Fruit fly (Drosophila melanogaster) whole organism, prepupa: ENCODE data around the gene CG43391.

ENCODE experiments used
- Blimp-1 ChIP-seq: fragments of 200-800 bp; sonication (Bioruptor generic); optimal IDR thresholded peaks from 3 replicates; lab custom pipeline; 2017; ENCODE audit warnings: missing biosample characterization, missing genetic modification characterization, mild to moderate bottlenecking, moderate library complexity, missing genetic modification reagents
- CG10669 ChIP-seq: fragments of 200-800 bp; sonication (Bioruptor generic); optimal IDR thresholded peaks from 3 replicates; lab custom pipeline; 2018; ENCODE audit warnings: missing biosample characterization, mild to moderate bottlenecking, missing genetic modification characterization, moderate library complexity
- CG11294 ChIP-seq: fragments of 200-800 bp; sonication (Bioruptor generic); IDR thresholded peaks from 2 replicates; pipeline ENCODE4 v1.3.6; 2022; ENCODE audit warnings: missing biosample characterization, missing genetic modification characterization
- CG11762 ChIP-seq: fragments of 200-800 bp; sonication (Bioruptor generic); optimal IDR thresholded peaks from 3 replicates; lab custom pipeline; 2016; ENCODE audit warnings: missing biosample characterization, missing genetic modification characterization; ENCODE audit not compliant: insufficient read depth
- CG15336 ChIP-seq: fragments of 200-800 bp; sonication (Bioruptor generic); IDR thresholded peaks from 2 replicates; pipeline ENCODE4 v1.3.6; 2022; ENCODE audit warnings: missing biosample characterization, missing genetic modification characterization
- CG1621 ChIP-seq: fragments of 200-800 bp; sonication (Bioruptor generic); optimal IDR thresholded peaks from 3 replicates; lab custom pipeline; 2018; ENCODE audit warnings: missing biosample characterization, mild to moderate bottlenecking, missing genetic modification characterization
- CG3032 ChIP-seq: fragments of 200-800 bp; optimal IDR thresholded peaks from 2 replicates; lab custom pipeline; 2019; ENCODE audit warnings: missing biosample characterization, mild to moderate bottlenecking, missing genetic modification characterization, moderate library complexity
- CG31627 ChIP-seq: fragments of 200-800 bp; sonication (Bioruptor generic); optimal IDR thresholded peaks from 3 replicates; lab custom pipeline; 2016; ENCODE audit warnings: missing biosample characterization, missing genetic modification characterization
- CG32006 ChIP-seq: fragments of 200-800 bp; sonication (Bioruptor generic); optimal IDR thresholded peaks from 3 replicates; lab custom pipeline; 2017; ENCODE audit warnings: missing biosample characterization, mild to moderate bottlenecking, missing genetic modification characterization
- CG6163 ChIP-seq: fragments of 200-800 bp; sonication (Bioruptor generic); IDR thresholded peaks from 3 replicates; pipeline ENCODE4 v1.3.6; 2022; ENCODE audit warnings: missing biosample characterization, missing genetic modification characterization
- CG6276 ChIP-seq: fragments of 200-800 bp; sonication (Bioruptor generic); optimal IDR thresholded peaks from 2 replicates; lab custom pipeline; 2017; ENCODE audit warnings: missing biosample characterization, mild to moderate bottlenecking, missing genetic modification characterization
- CG6808 ChIP-seq: fragments of 200-800 bp; sonication (Bioruptor generic); optimal IDR thresholded peaks from 3 replicates; lab custom pipeline; 2017; ENCODE audit warnings: missing biosample characterization, missing genetic modification characterization, mild to moderate bottlenecking, moderate library complexity, missing genetic modification reagents
- CG6854 ChIP-seq: fragments of 200-800 bp; sonication (Bioruptor generic); optimal IDR thresholded peaks from 2 replicates; lab custom pipeline; 2017; ENCODE audit warnings: missing biosample characterization, mild to moderate bottlenecking, missing genetic modification characterization
- CG7368 ChIP-seq: fragments of 200-800 bp; sonication (Bioruptor generic); optimal IDR thresholded peaks from 3 replicates; lab custom pipeline; 2016; ENCODE audit warnings: missing biosample characterization, missing genetic modification characterization
- CG8119 ChIP-seq: fragments of 200-800 bp; sonication (Bioruptor generic); IDR thresholded peaks from 3 replicates; pipeline ENCODE4 v1.3.6; 2022; ENCODE audit warnings: missing biosample characterization, missing genetic modification characterization
- CG8632 ChIP-seq: fragments of 200-800 bp; sonication (Bioruptor generic); optimal IDR thresholded peaks from 3 replicates; lab custom pipeline; 2016; ENCODE audit warnings: missing biosample characterization, missing genetic modification characterization
- Eip75B ChIP-seq: fragments of 200-800 bp; sonication (Bioruptor generic); optimal IDR thresholded peaks from 3 replicates; lab custom pipeline; 2016; ENCODE audit warnings: missing biosample characterization, missing genetic modification characterization
- Eip78C ChIP-seq: fragments of 200-800 bp; sonication (Bioruptor generic); peaks from one replicate; lab custom pipeline; 2016; ENCODE audit warnings: missing biosample characterization, missing genetic modification characterization
- Eip93F ChIP-seq: fragments of 200-800 bp; sonication (Bioruptor generic); optimal IDR thresholded peaks from 2 replicates; lab custom pipeline; 2016; ENCODE audit warnings: missing biosample characterization, mild to moderate bottlenecking, missing genetic modification characterization
- Ets21C ChIP-seq: fragments of 200-800 bp; sonication (Bioruptor generic); optimal IDR thresholded peaks from 3 replicates; lab custom pipeline; 2016; ENCODE audit warnings: missing biosample characterization, missing genetic modification characterization
- Ets96B ChIP-seq: fragments of 200-800 bp; optimal IDR thresholded peaks from 2 replicates; lab custom pipeline; 2019; ENCODE audit warnings: missing biosample characterization, mild to moderate bottlenecking, missing genetic modification characterization, moderate library complexity
- Gug ChIP-seq: fragments of 200-800 bp; sonication (Bioruptor generic); IDR thresholded peaks from 2 replicates; pipeline ENCODE4 v1.3.6; 2022; ENCODE audit warnings: missing biosample characterization, missing genetic modification characterization
- Hr39 ChIP-seq: fragments of 200-800 bp; sonication (Bioruptor generic); optimal IDR thresholded peaks from 2 replicates; lab custom pipeline; 2016; ENCODE audit warnings: missing biosample characterization, missing genetic modification characterization
- Hr4 ChIP-seq: fragments of 200-800 bp; sonication (Bioruptor generic); optimal IDR thresholded peaks from 3 replicates; lab custom pipeline; 2016; ENCODE audit warnings: missing biosample characterization, missing genetic modification characterization
- Sox102F ChIP-seq: fragments of 200-800 bp; sonication (Bioruptor generic); optimal IDR thresholded peaks from 2 replicates; lab custom pipeline; 2016; ENCODE audit warnings: missing biosample characterization, mild to moderate bottlenecking, missing genetic modification characterization
- Sox14 ChIP-seq: fragments of 200-800 bp; sonication (Bioruptor generic); optimal IDR thresholded peaks from 3 replicates; lab custom pipeline; 2016; ENCODE audit warnings: missing biosample characterization, missing genetic modification characterization
- achi ChIP-seq: fragments of 200-800 bp; sonication (Bioruptor generic); optimal IDR thresholded peaks from 3 replicates; lab custom pipeline; 2016; ENCODE audit warnings: missing biosample characterization, missing genetic modification characterization
- acj6 ChIP-seq: fragments of 200-800 bp; sonication (Bioruptor generic); optimal IDR thresholded peaks from 3 replicates; lab custom pipeline; 2016; ENCODE audit warnings: missing biosample characterization, missing genetic modification characterization
- fd59A ChIP-seq: fragments of 200-800 bp; sonication (Bioruptor generic); optimal IDR thresholded peaks from 2 replicates; lab custom pipeline; 2017; ENCODE audit warnings: missing biosample characterization, mild to moderate bottlenecking, missing genetic modification characterization, missing genetic modification reagents
- fd85E ChIP-seq: fragments of 200-800 bp; sonication (Bioruptor generic); optimal IDR thresholded peaks from 3 replicates; lab custom pipeline; 2016; ENCODE audit warnings: missing biosample characterization, missing genetic modification characterization
- fkh ChIP-seq: fragments of 200-800 bp; sonication (Bioruptor generic); optimal IDR thresholded peaks from 3 replicates; lab custom pipeline; 2017; ENCODE audit warnings: missing biosample characterization, mild to moderate bottlenecking, missing genetic modification characterization, moderate library complexity
- pdm3 ChIP-seq: fragments of 200-800 bp; sonication (Bioruptor generic); optimal IDR thresholded peaks from 3 replicates; lab custom pipeline; 2016; ENCODE audit warnings: missing biosample characterization, missing genetic modification characterization
- spab ChIP-seq: fragments of 200-800 bp; sonication (Bioruptor generic); optimal IDR thresholded peaks from 2 replicates; lab custom pipeline; 2017; ENCODE audit warnings: missing biosample characterization, mild to moderate bottlenecking, missing genetic modification characterization, missing genetic modification reagents
- ss ChIP-seq, 2 experiments: fragments of 200-800 bp; sonication (Bioruptor generic); optimal IDR thresholded peaks; 2 replicates in 1 of 2; 3 replicates in 1 of 2; lab custom pipeline; 2017 to 2018; ENCODE audit warnings: mild to moderate bottlenecking in 2 of 2, missing biosample characterization in 2 of 2, missing genetic modification characterization in 2 of 2, moderate library complexity in 1 of 2
- svp ChIP-seq: fragments of 200-800 bp; sonication (Bioruptor generic); peaks from one replicate; lab custom pipeline; 2016; ENCODE audit warnings: missing biosample characterization, missing genetic modification characterization
- topi ChIP-seq: fragments of 200-800 bp; sonication (Bioruptor generic); optimal IDR thresholded peaks from 3 replicates; lab custom pipeline; 2016; ENCODE audit warnings: missing biosample characterization, missing genetic modification characterization
- vri ChIP-seq: fragments of 200-800 bp; sonication (Bioruptor generic); optimal IDR thresholded peaks from 3 replicates; lab custom pipeline; 2016; ENCODE audit warnings: missing biosample characterization, mild to moderate bottlenecking, missing genetic modification characterization

The CG43391 gene

dm6 chr3L:11548009-11548408, 32.8 kb downstream of the CG43391 start:
- TF ChIP-seq fd85E (GFP tag; lab: Kevin White, UChicago), result no peak
- TF ChIP-seq pdm3 (GFP tag; lab: Kevin White, UChicago), result no peak
- no peak for TF ChIP-seq Eip93F (GFP tag; lab: Kevin White, UChicago)
- no peak for TF ChIP-seq CG32006 (GFP tag; lab: Kevin White, UChicago)
- TF ChIP-seq spab (GFP tag; lab: Kevin White, UChicago), result no peak
- no peak for TF ChIP-seq CG10669 (GFP tag; lab: Kevin White, UChicago)
- TF ChIP-seq fkh (GFP tag; lab: Kevin White, UChicago), result no peak
- TF ChIP-seq Ets21C (GFP tag; lab: Kevin White, UChicago), result no peak
- TF ChIP-seq svp (GFP tag; lab: Kevin White, UChicago), result no peak
- no peak for TF ChIP-seq Gug (GFP tag; lab: Robert Waterston, UW)
- no peak for TF ChIP-seq CG31627 (GFP tag; lab: Kevin White, UChicago)
- TF ChIP-seq CG8632, result no peak
- no peak for TF ChIP-seq CG15336 (GFP tag; lab: Robert Waterston, UW)
- no peak for TF ChIP-seq Eip75B
- TF ChIP-seq topi, result no peak
- no peak for TF ChIP-seq CG1621 (tag; lab: Kevin White, UChicago)
- no peak for TF ChIP-seq Sox14 (GFP tag; lab: Kevin White, UChicago)
- no peak for TF ChIP-seq acj6

DNA sequence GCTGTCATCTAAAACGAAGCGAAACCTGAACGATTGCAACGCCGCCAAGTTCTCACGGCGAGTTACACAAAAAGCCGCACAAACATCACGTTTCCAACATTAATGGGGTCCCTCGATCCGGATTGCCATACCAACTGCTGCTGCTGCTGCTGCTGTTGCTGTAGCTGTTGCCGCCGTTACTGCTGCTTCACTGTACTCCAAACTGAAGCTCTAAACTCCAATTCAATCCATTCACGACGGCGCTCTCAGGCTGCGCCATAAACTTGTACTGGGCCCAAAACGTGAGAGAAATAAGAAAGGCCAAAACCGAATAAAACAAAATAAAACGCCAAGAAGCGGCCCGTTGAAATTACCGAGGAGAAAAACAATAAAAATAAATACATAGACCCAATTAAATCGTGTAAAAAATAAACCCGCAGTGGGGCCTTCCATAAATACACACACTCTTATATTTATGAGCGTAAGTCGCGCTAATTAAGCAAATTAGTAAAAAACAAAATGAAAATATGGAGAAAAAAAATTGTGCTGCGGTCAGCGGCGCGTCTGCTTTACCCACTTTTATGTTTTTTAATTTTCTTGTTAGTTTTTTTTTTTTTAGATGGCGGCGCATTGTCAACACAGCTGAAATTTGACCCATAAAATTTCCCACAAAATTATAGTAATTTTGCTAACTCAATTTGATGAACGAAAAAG, 33.4 kb downstream of the CG43391 start:
- TF ChIP-seq CG11762 (no peak), spab (GFP tag; lab: Kevin White, UChicago) (no peak), vri (GFP tag; lab: Kevin White, UChicago) (no peak), CG6163 (no peak), CG7368 (no peak), Blimp-1 (GFP tag; lab: Kevin White, UChicago) (no peak), acj6 (no peak), Eip78C (GFP tag; lab: Kevin White, UChicago) (peak; percentile 25), CG6854 (no peak), fd59A (GFP tag; lab: Kevin White, UChicago) (no peak), Hr39 (GFP tag; lab: Kevin White, UChicago) (no peak), CG6276 (GFP tag; lab: Kevin White, UChicago) (peak; percentile 34)

DNA sequence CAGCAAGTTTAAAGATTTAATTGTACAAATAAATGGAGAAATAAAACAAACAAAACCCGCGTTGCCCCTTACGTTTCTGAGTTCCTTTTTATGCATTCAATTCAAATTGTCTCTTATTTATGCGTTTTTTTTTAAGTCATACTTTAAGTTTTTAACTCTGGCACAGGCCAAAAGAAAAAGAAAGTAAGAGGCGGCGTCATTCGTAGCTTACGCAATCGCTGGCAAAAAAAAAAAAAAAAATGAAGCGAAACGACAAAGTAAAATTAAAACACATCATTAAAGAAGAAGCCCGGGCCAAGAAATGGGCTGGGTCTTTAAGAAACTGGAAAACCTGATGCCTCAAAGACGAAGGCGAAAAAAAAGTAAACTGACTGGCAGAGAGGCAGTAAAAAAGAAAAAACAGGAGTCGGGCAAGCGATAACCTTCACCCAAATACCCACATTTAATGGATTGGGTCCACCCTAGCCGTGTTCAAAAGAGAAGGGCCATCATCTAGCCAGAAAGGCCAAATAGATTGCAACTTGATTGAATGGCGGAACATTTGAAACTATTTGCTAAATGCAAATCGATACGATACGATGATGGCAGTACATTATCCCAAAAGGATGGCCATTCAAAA, 37.0 kb downstream of the CG43391 start:
- peak; percentile 22 for TF ChIP-seq achi
- TF ChIP-seq CG6163, result peak; percentile 10; the same call in 1 of the 3 replicates
- peak; percentile 52 for TF ChIP-seq Eip78C (GFP tag; lab: Kevin White, UChicago)
- peak; percentile 58 for TF ChIP-seq svp (GFP tag; lab: Kevin White, UChicago)
- peak; percentile 68 for TF ChIP-seq Blimp-1 (GFP tag; lab: Kevin White, UChicago)
- TF ChIP-seq spab (GFP tag; lab: Kevin White, UChicago), result no peak
- peak; percentile 43 for TF ChIP-seq vri (GFP tag; lab: Kevin White, UChicago)
- peak; percentile 12 for TF ChIP-seq CG6808 (GFP tag; lab: Kevin White, UChicago)
- TF ChIP-seq Ets96B (tag; lab: Kevin White, UChicago), result no peak
- TF ChIP-seq Sox102F (GFP tag; lab: Kevin White, UChicago), result peak; percentile 19

- TF ChIP-seq CG8119 (GFP tag; lab: Robert Waterston, UW) (no peak), spab (GFP tag; lab: Kevin White, UChicago) (no peak), Hr4 (GFP tag; lab: Kevin White, UChicago) (peak; percentile 14), Eip78C (GFP tag; lab: Kevin White, UChicago) (peak; percentile 10), CG8632 (no peak), CG32006 (GFP tag; lab: Kevin White, UChicago) (peak; percentile 14), CG11294 (no peak), Gug (GFP tag; lab: Robert Waterston, UW) (no peak), ss (GFP tag; optimal IDR thresholded peaks at IDR 0.05; lab: Kevin White, UChicago) (no peak), CG3032 (tag; lab: Kevin White, UChicago) (no peak), Eip75B (no peak), CG6163 (no peak), fd59A (GFP tag; lab: Kevin White, UChicago) (no peak), Sox14 (GFP tag; lab: Kevin White, UChicago) (no peak)
These were observed 37.9 kb downstream of the CG43391 start for dm6 chr3L:11542948-11543347.
